Fruit fly (Drosophila melanogaster): ENCODE measurements around the gene ssx.

Gene ssx

dm6 chrX:1397649-1398454 lies 27.5 kb downstream of the ssx start:
- TF ChIP-seq EcR (GFP tag; optimal IDR thresholded peaks at IDR 0.05) (no peak), Dll (optimal IDR thresholded peaks at IDR 0.05) (no peak), CG8478 (optimal IDR thresholded peaks at IDR 0.05) (no peak), usp (GFP tag; optimal IDR thresholded peaks at IDR 0.05) (no peak), pan (optimal IDR thresholded peaks at IDR 0.05) (no peak), psq (optimal IDR thresholded peaks at IDR 0.05) (no peak)

- TF ChIP-seq psq (optimal IDR thresholded peaks at IDR 0.05) (no peak), Dll (optimal IDR thresholded peaks at IDR 0.05) (no peak), CG8478 (optimal IDR thresholded peaks at IDR 0.05) (no peak), EcR (GFP tag; optimal IDR thresholded peaks at IDR 0.05) (no peak), usp (GFP tag; optimal IDR thresholded peaks at IDR 0.05) (no peak), pan (optimal IDR thresholded peaks at IDR 0.05) (no peak)
Observed at dm6 chrX:1398455-1399055, 28.2 kb downstream of the ssx start.

dm6 chrX:1399056-1400003 lies 28.9 kb downstream of the ssx start:
- TF ChIP-seq Dll (optimal IDR thresholded peaks at IDR 0.05) (peak; percentile 53), usp (GFP tag; optimal IDR thresholded peaks at IDR 0.05) (no peak), EcR (GFP tag; optimal IDR thresholded peaks at IDR 0.05) (no peak), CG8478 (optimal IDR thresholded peaks at IDR 0.05) (peak; percentile 95), pan (optimal IDR thresholded peaks at IDR 0.05) (no peak), psq (optimal IDR thresholded peaks at IDR 0.05) (no peak)

- TF ChIP-seq Dll (optimal IDR thresholded peaks at IDR 0.05) (no peak), CG8478 (optimal IDR thresholded peaks at IDR 0.05) (no peak), EcR (GFP tag; optimal IDR thresholded peaks at IDR 0.05) (no peak), usp (GFP tag; optimal IDR thresholded peaks at IDR 0.05) (no peak), psq (optimal IDR thresholded peaks at IDR 0.05) (no peak), pan (optimal IDR thresholded peaks at IDR 0.05) (no peak)
Observed at dm6 chrX:1405012-1405411, 34.6 kb downstream of the ssx start.

- TF ChIP-seq Dll (optimal IDR thresholded peaks at IDR 0.05) (no peak), pan (optimal IDR thresholded peaks at IDR 0.05) (no peak), CG8478 (optimal IDR thresholded peaks at IDR 0.05) (no peak), psq (optimal IDR thresholded peaks at IDR 0.05) (no peak), usp (GFP tag; optimal IDR thresholded peaks at IDR 0.05) (no peak), EcR (GFP tag; optimal IDR thresholded peaks at IDR 0.05) (no peak)
Observed at dm6 chrX:1405779-1406178, 35.4 kb downstream of the ssx start.

- TF ChIP-seq usp (GFP tag; optimal IDR thresholded peaks at IDR 0.05) (no peak), EcR (GFP tag; optimal IDR thresholded peaks at IDR 0.05) (no peak), psq (optimal IDR thresholded peaks at IDR 0.05) (no peak), CG8478 (optimal IDR thresholded peaks at IDR 0.05) (no peak)
Observed at dm6 chrX:1407683-1408082, 37.3 kb downstream of the ssx start.

dm6 chrX:1408964-1409363 lies 38.6 kb downstream of the ssx start, which contains the start of gene futsch:
Gene futsch (plus strand): TSS chrX:1409069.
- TF ChIP-seq psq (optimal IDR thresholded peaks at IDR 0.05) (no peak), pan (optimal IDR thresholded peaks at IDR 0.05) (no peak), Dll (optimal IDR thresholded peaks at IDR 0.05) (no peak), usp (GFP tag; optimal IDR thresholded peaks at IDR 0.05) (no peak), CG8478 (optimal IDR thresholded peaks at IDR 0.05) (no peak), EcR (GFP tag; optimal IDR thresholded peaks at IDR 0.05) (no peak)

- no peak for TF ChIP-seq CG8478 (optimal IDR thresholded peaks at IDR 0.05)
- no peak for TF ChIP-seq EcR (GFP tag; optimal IDR thresholded peaks at IDR 0.05)
Observed at dm6 chrX:1410312-1410711, 39.9 kb downstream of the ssx start.

- TF ChIP-seq EcR (GFP tag; optimal IDR thresholded peaks at IDR 0.05) (no peak), psq (optimal IDR thresholded peaks at IDR 0.05) (no peak), usp (GFP tag; optimal IDR thresholded peaks at IDR 0.05) (no peak)
Observed at dm6 chrX:1411225-1411932, 41.0 kb downstream of the ssx start.

dm6 chrX:1414269-1414668 lies 43.9 kb downstream of the ssx start:
- TF ChIP-seq CG8478 (optimal IDR thresholded peaks at IDR 0.05): no peak
- no peak for TF ChIP-seq EcR (GFP tag; optimal IDR thresholded peaks at IDR 0.05)
- TF ChIP-seq usp (GFP tag; optimal IDR thresholded peaks at IDR 0.05): no peak
- no peak for TF ChIP-seq pan (optimal IDR thresholded peaks at IDR 0.05)
- no peak for TF ChIP-seq psq (optimal IDR thresholded peaks at IDR 0.05)
- TF ChIP-seq Dll (optimal IDR thresholded peaks at IDR 0.05): no peak
